Worm (Caenorhabditis elegans) whole organism, young adult: ENCODE data around the gene fbxa-89.

Experiments
- C06A6.2 ChIP-seq: fragments of 200-800 bp; sonication (Bioruptor generic); conservative IDR thresholded peaks from 2 replicates; pipeline ENCODE4 v1.3.6; 2022; ENCODE audit warnings: missing genetic modification characterization, missing compliant biosample characterization
- D2030.7 ChIP-seq: fragments of 200-800 bp; sonication (Bioruptor generic); IDR thresholded peaks from 2 replicates; pipeline ENCODE4 v1.3.6; 2022; ENCODE audit warnings: missing genetic modification reagents, missing genetic modification characterization, missing compliant biosample characterization
- F33H1.4 ChIP-seq: fragments of 200-800 bp; sonication (Bioruptor generic); IDR thresholded peaks from 2 replicates; pipeline ENCODE4 v1.3.6; 2022; ENCODE audit warnings: missing genetic modification reagents, missing genetic modification characterization, missing compliant biosample characterization
- F39B2.1 ChIP-seq: fragments of 200-800 bp; sonication (Bioruptor generic); IDR thresholded peaks from 2 replicates; pipeline ENCODE4 v1.3.6; 2022; ENCODE audit warnings: missing genetic modification reagents, missing genetic modification characterization, missing compliant biosample characterization
- F52B5.7 ChIP-seq: sonication (generic microtip); optimal IDR thresholded peaks from 2 replicates; lab custom pipeline; 2016; ENCODE audit warnings: mild to moderate bottlenecking, missing genetic modification characterization, missing compliant biosample characterization
- F55B11.4 ChIP-seq: sonication (generic microtip); optimal IDR thresholded peaks from 2 replicates; lab custom pipeline; 2016; ENCODE audit warnings: missing compliant biosample characterization, missing genetic modification characterization, borderline replicate concordance; ENCODE audit not compliant: insufficient read depth
- T26A5.8 ChIP-seq: sonication (generic microtip); optimal IDR thresholded peaks from 2 replicates; lab custom pipeline; 2016; ENCODE audit warnings: missing genetic modification characterization, missing compliant biosample characterization
- Y53F4B.3 ChIP-seq: fragments of 200-800 bp; sonication (Bioruptor generic); IDR thresholded peaks from 2 replicates; pipeline ENCODE4 v1.3.6; 2022; ENCODE audit warnings: missing genetic modification reagents, missing genetic modification characterization, missing compliant biosample characterization
- Y56A3A.18 ChIP-seq: fragments of 200-800 bp; sonication (Bioruptor generic); IDR thresholded peaks from 2 replicates; pipeline ENCODE4 v1.3.6; 2022; ENCODE audit warnings: missing genetic modification reagents, missing genetic modification characterization, missing compliant biosample characterization
- Y67H2A.10 ChIP-seq: fragments of 200-800 bp; sonication (Bioruptor generic); conservative IDR thresholded peaks from 2 replicates; pipeline ENCODE4 v1.3.6; 2022; ENCODE audit warnings: missing genetic modification reagents, missing genetic modification characterization, missing compliant biosample characterization
- Y79H2A.3 ChIP-seq: fragments of 200-800 bp; sonication (Bioruptor generic); conservative IDR thresholded peaks from 2 replicates; pipeline ENCODE4 v1.3.6; 2022; ENCODE audit warnings: missing genetic modification reagents, missing genetic modification characterization, missing compliant biosample characterization
- ZK185.1 ChIP-seq: sonication (generic microtip); optimal IDR thresholded peaks from 2 replicates; lab custom pipeline; 2016; ENCODE audit warnings: mild to moderate bottlenecking, missing genetic modification characterization, missing compliant biosample characterization; ENCODE audit not compliant: poor library complexity, severe bottlenecking
- aptf-3 ChIP-seq: fragments of 200-800 bp; sonication (Bioruptor generic); IDR thresholded peaks from 2 replicates; pipeline ENCODE4 v1.3.6; 2022; ENCODE audit warnings: missing genetic modification characterization, missing compliant biosample characterization
- attf-6 ChIP-seq: fragments of 200-800 bp; sonication (Bioruptor generic); IDR thresholded peaks from 2 replicates; pipeline ENCODE4 v1.3.6; 2022; ENCODE audit warnings: missing genetic modification reagents, missing genetic modification characterization, missing compliant biosample characterization
- bed-2 ChIP-seq: fragments of 200-800 bp; sonication (Bioruptor generic); IDR thresholded peaks from 2 replicates; pipeline ENCODE4 v1.3.6; 2022; ENCODE audit warnings: missing genetic modification reagents, missing genetic modification characterization, missing compliant biosample characterization
- ccch-3 ChIP-seq: fragments of 200-800 bp; sonication (Bioruptor generic); optimal IDR thresholded peaks from 2 replicates; lab custom pipeline; 2018; ENCODE audit warnings: mild to moderate bottlenecking, missing genetic modification characterization, missing compliant biosample characterization
- chd-7 ChIP-seq: sonication (generic microtip); optimal IDR thresholded peaks from 2 replicates; lab custom pipeline; 2016; ENCODE audit warnings: mild to moderate bottlenecking, missing genetic modification characterization, moderate library complexity, missing compliant biosample characterization
- die-1 ChIP-seq: sonication (generic microtip); optimal IDR thresholded peaks from 2 replicates; lab custom pipeline; 2016; ENCODE audit warnings: missing genotype, mild to moderate bottlenecking, missing genetic modification characterization, missing compliant biosample characterization
- dpl-1 ChIP-seq: fragments of 150-350 bp; optimal IDR thresholded peaks from 2 replicates; lab custom pipeline; 2014; ENCODE audit warnings: missing biosample characterization, missing genetic modification reagents, missing genetic modification characterization
- egl-18 ChIP-seq: fragments of 200-800 bp; sonication (Bioruptor generic); IDR thresholded peaks from 2 replicates; pipeline ENCODE4 v1.3.6; 2022; ENCODE audit warnings: missing genetic modification reagents, missing genetic modification characterization, missing compliant biosample characterization
- egl-44 ChIP-seq: fragments of 200-800 bp; sonication (Bioruptor generic); IDR thresholded peaks from 2 replicates; pipeline ENCODE4 v1.3.6; 2022; ENCODE audit warnings: missing genetic modification reagents, missing genetic modification characterization, missing compliant biosample characterization
- egrh-3 ChIP-seq: fragments of 200-800 bp; sonication (Bioruptor generic); IDR thresholded peaks from 2 replicates; pipeline ENCODE4 v1.3.6; 2022; ENCODE audit warnings: missing genetic modification reagents, missing genetic modification characterization, missing compliant biosample characterization
- ekl-4 ChIP-seq: fragments of 200-800 bp; sonication (Bioruptor generic); IDR thresholded peaks from 2 replicates; pipeline ENCODE4 v1.3.6; 2022; ENCODE audit warnings: missing genetic modification reagents, missing genetic modification characterization, missing compliant biosample characterization
- hlh-26 ChIP-seq: fragments of 200-800 bp; sonication (Bioruptor generic); conservative IDR thresholded peaks from 2 replicates; pipeline ENCODE4 v1.3.6; 2022; ENCODE audit warnings: missing genetic modification reagents, missing genetic modification characterization, missing compliant biosample characterization
- hmg-1.2 ChIP-seq: fragments of 200-800 bp; sonication (Bioruptor generic); IDR thresholded peaks from 2 replicates; pipeline ENCODE4 v1.3.6; 2022; ENCODE audit warnings: missing genetic modification reagents, missing genetic modification characterization, missing compliant biosample characterization
- let-526 ChIP-seq: fragments of 200-800 bp; sonication (Bioruptor generic); IDR thresholded peaks from 2 replicates; pipeline ENCODE4 v1.3.6; 2022; ENCODE audit warnings: missing genetic modification reagents, missing genetic modification characterization, missing compliant biosample characterization
- let-607 ChIP-seq, 2 experiments: fragments of 200-800 bp in 1 of 2; sonication (Bioruptor generic) in 1 of 2; sonication (generic microtip) in 1 of 2; optimal IDR thresholded peaks; 2 replicates each; lab custom pipeline; 2016 to 2018; ENCODE audit warnings: mild to moderate bottlenecking in 2 of 2, missing compliant biosample characterization in 2 of 2, missing genetic modification characterization in 2 of 2, moderate library complexity in 2 of 2, missing genotype in 1 of 2
- lin-26 ChIP-seq: fragments of 200-800 bp; sonication (Bioruptor generic); IDR thresholded peaks from 2 replicates; pipeline ENCODE4 v1.3.6; 2022; ENCODE audit warnings: missing genetic modification reagents, missing genetic modification characterization, missing compliant biosample characterization
- lin-40 ChIP-seq: sonication (generic microtip); optimal IDR thresholded peaks from 2 replicates; lab custom pipeline; 2016; ENCODE audit warnings: missing genetic modification characterization, mild to moderate bottlenecking, missing compliant biosample characterization, missing genotype, missing genetic modification reagents
- lin-54 ChIP-seq: fragments of 200-800 bp; sonication (Bioruptor generic); optimal IDR thresholded peaks from 2 replicates; lab custom pipeline; 2018; ENCODE audit warnings: mild to moderate bottlenecking, missing genetic modification characterization, missing compliant biosample characterization
- lir-1 ChIP-seq: fragments of 200-800 bp; sonication (Bioruptor generic); conservative IDR thresholded peaks from 2 replicates; pipeline ENCODE4 v1.3.6; 2022; ENCODE audit warnings: missing genetic modification reagents, missing genetic modification characterization, missing compliant biosample characterization
- madf-10 ChIP-seq: sonication (generic microtip); optimal IDR thresholded peaks from 2 replicates; lab custom pipeline; 2016; ENCODE audit warnings: mild to moderate bottlenecking, missing genetic modification characterization, missing compliant biosample characterization
- madf-8 ChIP-seq: fragments of 200-800 bp; sonication (Bioruptor generic); conservative IDR thresholded peaks from 2 replicates; pipeline ENCODE4 v1.3.6; 2022; ENCODE audit warnings: missing genetic modification reagents, missing genetic modification characterization, missing compliant biosample characterization
- mcd-1 ChIP-seq: fragments of 200-800 bp; sonication (Bioruptor generic); IDR thresholded peaks from 2 replicates; pipeline ENCODE4 v1.3.6; 2022; ENCODE audit warnings: missing genetic modification reagents, missing genetic modification characterization, missing compliant biosample characterization
- mes-4 ChIP-seq: sonication (generic microtip); optimal IDR thresholded peaks from 2 replicates; lab custom pipeline; 2016; ENCODE audit warnings: missing genotype, missing genetic modification characterization, missing compliant biosample characterization
- nfyb-1 ChIP-seq: fragments of 200-800 bp; sonication (Bioruptor generic); IDR thresholded peaks from 2 replicates; pipeline ENCODE4 v1.3.6; 2022; ENCODE audit warnings: missing genetic modification reagents, missing genetic modification characterization, missing compliant biosample characterization
- nhr-179 ChIP-seq: sonication (generic microtip); optimal IDR thresholded peaks from 2 replicates; lab custom pipeline; 2016; ENCODE audit warnings: mild to moderate bottlenecking, missing genetic modification characterization, missing compliant biosample characterization
- nhr-80 ChIP-seq: sonication (generic microtip); optimal IDR thresholded peaks from 2 replicates; lab custom pipeline; 2016; ENCODE audit warnings: missing genetic modification characterization, missing compliant biosample characterization
- nhr-90 ChIP-seq: sonication (generic microtip); optimal IDR thresholded peaks from 2 replicates; lab custom pipeline; 2016; ENCODE audit warnings: missing genotype, mild to moderate bottlenecking, missing genetic modification characterization, missing compliant biosample characterization
- pha-4 ChIP-seq: fragments of 150-350 bp; sonication (generic microtip); optimal IDR thresholded peaks from 2 replicates; lab custom pipeline; 2014; ENCODE audit warnings: missing biosample characterization, missing genetic modification reagents, missing genetic modification characterization
- rcor-1 ChIP-seq: fragments of 200-800 bp; sonication (Bioruptor generic); IDR thresholded peaks from 2 replicates; pipeline ENCODE4 v1.3.6; 2022; ENCODE audit warnings: missing genetic modification reagents, missing genetic modification characterization, missing compliant biosample characterization
- repo-1 ChIP-seq: sonication (generic microtip); optimal IDR thresholded peaks from 2 replicates; lab custom pipeline; 2017; ENCODE audit warnings: mild to moderate bottlenecking, missing genetic modification characterization, missing compliant biosample characterization
- snpc-1.3 ChIP-seq: sonication (generic microtip); optimal IDR thresholded peaks from 2 replicates; lab custom pipeline; 2017; ENCODE audit warnings: missing genetic modification characterization, mild to moderate bottlenecking, missing compliant biosample characterization, antibody characterized with exemption, moderate library complexity, missing genotype, missing genetic modification reagents; ENCODE audit not compliant: insufficient read depth
- sptf-2 ChIP-seq: fragments of 200-800 bp; sonication (Bioruptor generic); optimal IDR thresholded peaks from 2 replicates; lab custom pipeline; 2018; ENCODE audit warnings: mild to moderate bottlenecking, missing genetic modification characterization, missing compliant biosample characterization
- unc-130 ChIP-seq: sonication (generic microtip); optimal IDR thresholded peaks from 2 replicates; lab custom pipeline; 2016; ENCODE audit warnings: missing genetic modification reagents, missing genetic modification characterization, missing compliant biosample characterization
- xnd-1 ChIP-seq: sonication (generic microtip); optimal IDR thresholded peaks from 2 replicates; lab custom pipeline; 2016; ENCODE audit warnings: missing genotype, missing genetic modification reagents, missing genetic modification characterization, missing compliant biosample characterization
- zfh-2 ChIP-seq: fragments of 200-800 bp; sonication (Bioruptor generic); conservative IDR thresholded peaks from 2 replicates; pipeline ENCODE4 v1.3.6; 2022; ENCODE audit warnings: missing genetic modification reagents, missing genetic modification characterization, missing compliant biosample characterization
- ztf-28 ChIP-seq: fragments of 200-800 bp; sonication (Bioruptor generic); IDR thresholded peaks from 2 replicates; pipeline ENCODE4 v1.3.6; 2022; ENCODE audit warnings: missing genetic modification reagents, missing genetic modification characterization, missing compliant biosample characterization
- ztf-3 ChIP-seq: fragments of 200-800 bp; sonication (Bioruptor generic); optimal IDR thresholded peaks from 2 replicates; lab custom pipeline; 2018; ENCODE audit warnings: mild to moderate bottlenecking, missing genetic modification characterization, missing compliant biosample characterization

The fbxa-89 gene

DNA sequence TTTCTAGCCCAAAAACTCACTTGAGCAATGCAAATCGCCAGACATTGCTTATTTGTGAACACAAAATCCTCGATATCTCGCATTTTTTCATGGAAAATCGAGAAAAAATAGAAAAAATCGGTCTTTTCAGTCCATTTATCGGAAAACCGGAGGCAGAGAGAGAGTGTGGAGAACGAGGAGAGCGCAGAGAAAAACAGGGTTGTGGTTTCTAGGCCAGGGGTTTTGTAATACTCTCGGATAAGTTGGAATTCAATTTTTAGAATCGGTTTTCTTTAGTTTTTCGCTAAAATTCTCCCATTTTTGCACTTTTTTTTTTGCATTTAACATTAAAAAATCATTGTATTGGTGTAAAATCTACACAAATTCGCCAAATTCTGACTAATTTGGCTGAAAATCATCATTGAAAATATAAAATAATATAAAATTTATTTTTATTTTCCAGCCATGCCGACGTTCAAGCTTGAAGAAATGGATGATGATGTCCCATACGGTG lies 37.7 kb downstream of the fbxa-89 start, which contains the start of the genes Y75B8A.24 and Y75B8A.25 (continued):
- TF ChIP-seq nfyb-1 (GFP tag; lab: Robert Waterston, UW) (peak; percentile 74), mcd-1 (peak; percentile 81), egl-18 (no peak), zfh-2 (GFP tag; lab: Robert Waterston, UW) (no peak), let-607 (tag; optimal IDR thresholded peaks at IDR 0.05; lab: Kevin White, UChicago) (peak in 1 of 2 experiments; percentile 31), chd-7 (tag; lab: Kevin White, UChicago) (no peak), lin-40 (no peak), hlh-26 (GFP tag; lab: Robert Waterston, UW) (no peak), ZK185.1 (tag; lab: Kevin White, UChicago) (no peak), ekl-4 (GFP tag; lab: Robert Waterston, UW) (no peak), nhr-90 (tag; lab: Kevin White, UChicago) (no peak), Y56A3A.18 (GFP tag; lab: Robert Waterston, UW) (no peak), C06A6.2 (GFP tag; lab: Robert Waterston, UW) (no peak), F39B2.1 (GFP tag; lab: Robert Waterston, UW) (no peak), lin-54 (GFP tag; lab: Kevin White, UChicago) (peak; percentile 69), xnd-1 (tag; lab: Kevin White, UChicago) (peak; percentile 25), egl-44 (no peak), lir-1 (0 out of 2 replicates have a peak, but pooled peaks have one; percentile 12), D2030.7 (GFP tag; lab: Robert Waterston, UW) (peak; percentile 54; the same call in 1 of the 2 replicates), repo-1 (tag; lab: Kevin White, UChicago) (no peak), nhr-80 (tag; lab: Kevin White, UChicago) (no peak), lin-26 (no peak), ztf-3 (GFP tag; lab: Kevin White, UChicago) (no peak), dpl-1 (GFP tag; lab: Kevin White, UChicago) (no peak), snpc-1.3 (tag; lab: Kevin White, UChicago) (peak; percentile 6), F52B5.7 (tag; lab: Kevin White, UChicago) (no peak), sptf-2 (no peak), bed-2 (GFP tag; lab: Robert Waterston, UW) (no peak), F33H1.4 (peak; percentile 56), nhr-179 (tag; lab: Kevin White, UChicago) (no peak), ztf-28 (no peak), F55B11.4 (tag; lab: Kevin White, UChicago) (no peak), ccch-3 (GFP tag; lab: Kevin White, UChicago) (no peak), hmg-1.2 (GFP tag; lab: Robert Waterston, UW) (peak; percentile 98), mes-4 (tag; lab: Kevin White, UChicago) (no peak), aptf-3 (no peak), T26A5.8 (tag; lab: Kevin White, UChicago) (no peak), let-526 (GFP tag; lab: Robert Waterston, UW) (no peak), rcor-1 (GFP tag; lab: Robert Waterston, UW) (peak; percentile 66), egrh-3 (GFP tag; lab: Robert Waterston, UW) (no peak), Y67H2A.10 (GFP tag; lab: Robert Waterston, UW) (no peak), Y79H2A.3 (no peak), attf-6 (GFP tag; lab: Robert Waterston, UW) (no peak), unc-130 (GFP tag; lab: Kevin White, UChicago) (peak; percentile 66), Y53F4B.3 (GFP tag; lab: Robert Waterston, UW) (no peak), die-1 (tag; lab: Kevin White, UChicago) (no peak), pha-4 (tag; lab: Kevin White, UChicago) (no peak), madf-10 (tag; lab: Kevin White, UChicago) (peak; percentile 44), madf-8 (GFP tag; lab: Robert Waterston, UW) (no peak; the same call in 1 of the 2 replicates)
